Worm (Caenorhabditis elegans): ENCODE data around the gene gcs-1.

The gcs-1 gene

DNA sequence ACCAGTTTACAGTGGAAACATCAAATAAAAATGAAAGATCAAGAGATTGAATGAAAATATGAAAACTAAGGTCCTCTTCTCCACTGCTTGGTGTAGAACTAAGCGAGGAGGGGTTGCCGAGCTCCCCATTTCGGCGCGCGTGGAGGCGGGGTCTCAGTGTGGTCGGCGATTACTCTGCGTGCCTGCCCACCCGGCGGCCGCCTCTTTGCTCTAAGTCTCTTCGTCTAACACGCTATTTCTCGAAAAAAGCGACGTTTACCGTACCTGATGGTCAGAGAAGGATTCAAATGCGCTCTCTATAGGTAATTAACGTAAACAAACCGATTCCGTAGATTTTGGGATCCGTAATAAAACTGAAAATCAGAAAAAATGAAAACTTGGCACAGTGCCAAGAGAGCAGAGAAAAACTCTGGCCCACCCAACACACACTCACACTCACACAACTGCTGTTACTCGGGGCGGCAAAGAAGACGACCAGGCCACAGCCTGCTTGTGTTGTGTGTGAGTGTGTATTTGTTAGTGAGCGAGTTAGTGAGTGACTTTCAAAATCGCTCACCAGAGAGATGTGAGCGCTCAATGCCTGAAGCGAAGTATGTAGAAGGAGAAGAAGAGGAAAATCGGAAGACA is 23.6 kb upstream of the gcs-1 start:
- TF ChIP-seq nhr-48 (tag; optimal IDR thresholded peaks at IDR 0.05) (peak; percentile 43), ctbp-1 (GFP tag; IDR thresholded peaks at IDR 0.05) (peak; percentile 71), ztf-11 (tag; optimal IDR thresholded peaks at IDR 0.05) (no peak), nhr-237 (tag; optimal IDR thresholded peaks at IDR 0.05) (no peak), ceh-62 (tag; optimal IDR thresholded peaks at IDR 0.05) (no peak), hlh-30 (tag; optimal IDR thresholded peaks at IDR 0.05; ENCODE audit: insufficient read depth) (peak; percentile 71), ama-1 (optimal IDR thresholded peaks at IDR 0.05) (no peak), mxl-2 (GFP tag; conservative IDR thresholded peaks at IDR 0.05) (no peak), lin-13 (GFP tag; optimal IDR thresholded peaks at IDR 0.05) (peak; percentile 59), unc-130 (GFP tag; optimal IDR thresholded peaks at IDR 0.05) (no peak), F10B5.3 (tag; optimal IDR thresholded peaks at IDR 0.05) (no peak), vab-7 (GFP tag; IDR thresholded peaks at IDR 0.05) (no peak), rbr-2 (tag; optimal IDR thresholded peaks at IDR 0.05) (peak; percentile 87), dmd-9 (GFP tag; IDR thresholded peaks at IDR 0.05) (no peak), ces-1 (GFP tag; optimal IDR thresholded peaks at IDR 0.05) (no peak), F37D6.2 (tag; optimal IDR thresholded peaks at IDR 0.05) (peak; percentile 66), gei-8 (GFP tag; optimal IDR thresholded peaks at IDR 0.05) (no peak), Y75B8A.6 (GFP tag; IDR thresholded peaks at IDR 0.05) (no peak), sdz-12 (GFP tag; optimal IDR thresholded peaks at IDR 0.05) (no peak), dmd-6 (GFP tag; IDR thresholded peaks at IDR 0.05) (peak; percentile 69), set-16 (GFP tag; IDR thresholded peaks at IDR 0.05) (peak; percentile 89), ztf-7 (tag; optimal IDR thresholded peaks at IDR 0.05) (no peak), attf-4 (tag; optimal IDR thresholded peaks at IDR 0.05) (no peak), dmd-8 (GFP tag; IDR thresholded peaks at IDR 0.05) (no peak), lim-7 (GFP tag; IDR thresholded peaks at IDR 0.05) (no peak), ZK337.2 (GFP tag; IDR thresholded peaks at IDR 0.05) (no peak), hmg-1.1 (GFP tag; IDR thresholded peaks at IDR 0.05) (peak; percentile 90), lin-1 (GFP tag; IDR thresholded peaks at IDR 0.05) (no peak; the same call in 1 of the 2 replicates), dpl-1 (GFP tag; optimal IDR thresholded peaks at IDR 0.05) (peak; percentile 35), nhr-25 (tag; optimal IDR thresholded peaks at IDR 0.05; ENCODE audit: borderline replicate concordance, insufficient read depth) (no peak), R02D3.7 (tag; optimal IDR thresholded peaks at IDR 0.05) (no peak), nhr-42 (GFP tag; IDR thresholded peaks at IDR 0.05) (no peak), dve-1 (tag; optimal IDR thresholded peaks at IDR 0.05; ENCODE audit: insufficient read depth) (peak; percentile 82), spr-1 (tag; optimal IDR thresholded peaks at IDR 0.05) (no peak), ZK546.5 (tag; optimal IDR thresholded peaks at IDR 0.05) (no peak), lir-3 (tag; optimal IDR thresholded peaks at IDR 0.05) (no peak), daf-12 (tag; optimal IDR thresholded peaks at IDR 0.05) (no peak), F26F4.8 (GFP tag; conservative IDR thresholded peaks at IDR 0.05) (no peak), D1046.2 (GFP tag; IDR thresholded peaks at IDR 0.05) (no peak), lin-38 (GFP tag; IDR thresholded peaks at IDR 0.05) (peak; percentile 56; the same call in 1 of the 2 replicates), hlh-11 (tag; optimal IDR thresholded peaks at IDR 0.05) (peak; percentile 92), nhr-77 (tag; optimal IDR thresholded peaks at IDR 0.05) (peak; percentile 68), fos-1 (tag; optimal IDR thresholded peaks at IDR 0.05) (no peak), lin-39 (tag; optimal IDR thresholded peaks at IDR 0.05) (no peak), zag-1 (tag; optimal IDR thresholded peaks at IDR 0.05) (no peak), daf-8 (GFP tag; IDR thresholded peaks at IDR 0.05) (no peak), madf-9 (GFP tag; conservative IDR thresholded peaks at IDR 0.05) (no peak), F44E2.7 (GFP tag; IDR thresholded peaks at IDR 0.05) (no peak), zip-11 (GFP tag; IDR thresholded peaks at IDR 0.05) (no peak), unc-39 (tag; optimal IDR thresholded peaks at IDR 0.05) (no peak), madf-5 (GFP tag; IDR thresholded peaks at IDR 0.05) (no peak), lsy-2 (tag; optimal IDR thresholded peaks at IDR 0.05) (peak; percentile 72 to 76)

Measured in whole organism, L4 larva.